Fruit fly (Drosophila melanogaster) whole organism, embryonic: ENCODE data around the gene Uba4.

ENCODE experiments used
- Atf-2 ChIP-seq: fragments of 200-800 bp; sonication (Bioruptor generic); optimal IDR thresholded peaks from 2 replicates; lab custom pipeline; 2016; ENCODE audit warnings: missing biosample characterization, missing genetic modification characterization
- CG10267 ChIP-seq: fragments of 200-800 bp; sonication (Bioruptor generic); optimal IDR thresholded peaks from 2 replicates; lab custom pipeline; 2018; ENCODE audit warnings: missing biosample characterization, mild to moderate bottlenecking, missing genetic modification characterization, moderate library complexity
- CG13424 ChIP-seq: fragments of 200-800 bp; sonication (Bioruptor generic); optimal IDR thresholded peaks from 2 replicates; lab custom pipeline; 2019; ENCODE audit warnings: missing biosample characterization, mild to moderate bottlenecking, missing genetic modification characterization, moderate library complexity
- CG14441 ChIP-seq: fragments of 200-800 bp; sonication (Bioruptor generic); IDR thresholded peaks from 2 replicates; pipeline ENCODE4 v1.3.6; 2022; ENCODE audit warnings: missing biosample characterization, missing genetic modification characterization
- CG14710 ChIP-seq: fragments of 200-800 bp; sonication (Bioruptor generic); optimal IDR thresholded peaks from 3 replicates; lab custom pipeline; 2019; ENCODE audit warnings: missing biosample characterization, mild to moderate bottlenecking, missing genetic modification characterization, moderate library complexity
- CG1647 ChIP-seq: fragments of 200-800 bp; sonication (Bioruptor generic); optimal IDR thresholded peaks from 3 replicates; lab custom pipeline; 2016; ENCODE audit warnings: missing biosample characterization, missing genetic modification characterization
- CG16779 ChIP-seq: fragments of 200-800 bp; sonication (Bioruptor generic); IDR thresholded peaks from 2 replicates; pipeline ENCODE4 v1.3.6; 2022; ENCODE audit warnings: missing biosample characterization, missing genetic modification characterization
- CG16815 ChIP-seq: fragments of 200-800 bp; sonication (Bioruptor generic); optimal IDR thresholded peaks from 3 replicates; lab custom pipeline; 2017; ENCODE audit warnings: missing biosample characterization, mild to moderate bottlenecking, missing genetic modification characterization
- CG17359 ChIP-seq: fragments of 200-800 bp; sonication (Bioruptor generic); optimal IDR thresholded peaks from 3 replicates; lab custom pipeline; 2018; ENCODE audit warnings: missing biosample characterization, mild to moderate bottlenecking, missing genetic modification characterization, moderate library complexity
- CG17361 ChIP-seq: fragments of 200-800 bp; sonication (Bioruptor generic); IDR thresholded peaks from 3 replicates; pipeline ENCODE4 v1.3.6; 2022; ENCODE audit warnings: missing biosample characterization, missing genetic modification characterization
- CG17385 ChIP-seq: fragments of 200-800 bp; sonication (Bioruptor generic); optimal IDR thresholded peaks from 3 replicates; lab custom pipeline; 2018; ENCODE audit warnings: missing biosample characterization, mild to moderate bottlenecking, missing genetic modification characterization
- CG17829 ChIP-seq: fragments of 200-800 bp; optimal IDR thresholded peaks from 2 replicates; lab custom pipeline; 2019; ENCODE audit warnings: missing biosample characterization, mild to moderate bottlenecking, missing genetic modification characterization, moderate library complexity
- CG1792 ChIP-seq: fragments of 200-800 bp; sonication (Bioruptor generic); optimal IDR thresholded peaks from 2 replicates; lab custom pipeline; 2016; ENCODE audit warnings: missing biosample characterization, missing genetic modification characterization
- CG18476 ChIP-seq: fragments of 200-800 bp; sonication (Bioruptor generic); optimal IDR thresholded peaks from 2 replicates; lab custom pipeline; 2016; ENCODE audit warnings: missing biosample characterization, mild to moderate bottlenecking, missing genetic modification characterization
- CG18619 ChIP-seq: fragments of 200-800 bp; sonication (Bioruptor generic); optimal IDR thresholded peaks from 3 replicates; lab custom pipeline; 2017; ENCODE audit warnings: missing biosample characterization, mild to moderate bottlenecking, missing genetic modification characterization
- CG31224 ChIP-seq: fragments of 200-800 bp; sonication (Bioruptor generic); IDR thresholded peaks from 2 replicates; pipeline ENCODE4 v1.3.6; 2022; ENCODE audit warnings: missing biosample characterization, missing genetic modification characterization
- CG32772 ChIP-seq: fragments of 200-800 bp; sonication (Bioruptor generic); IDR thresholded peaks from 2 replicates; pipeline ENCODE4 v1.3.6; 2022; ENCODE audit warnings: missing biosample characterization, missing genetic modification characterization
- CG33213 ChIP-seq: fragments of 200-800 bp; sonication (Bioruptor generic); optimal IDR thresholded peaks from 3 replicates; lab custom pipeline; 2016; ENCODE audit warnings: missing biosample characterization, missing genetic modification characterization
- CG3838 ChIP-seq: fragments of 200-800 bp; sonication (Bioruptor generic); optimal IDR thresholded peaks from 3 replicates; lab custom pipeline; 2016; ENCODE audit warnings: missing biosample characterization, missing genetic modification characterization
- CG3847 ChIP-seq: fragments of 200-800 bp; sonication (Bioruptor generic); IDR thresholded peaks from 2 replicates; pipeline ENCODE4 v1.3.6; 2022; ENCODE audit warnings: missing biosample characterization, missing genetic modification characterization
- CG4424 ChIP-seq: fragments of 200-800 bp; sonication (Bioruptor generic); optimal IDR thresholded peaks from 3 replicates; lab custom pipeline; 2016; ENCODE audit warnings: missing biosample characterization, missing genetic modification characterization
- CG4854 ChIP-seq: fragments of 200-800 bp; sonication (Bioruptor generic); optimal IDR thresholded peaks from 2 replicates; lab custom pipeline; 2016; ENCODE audit warnings: missing biosample characterization, missing genetic modification characterization, inconsistent platforms
- CG6683 ChIP-seq: fragments of 200-800 bp; sonication (Bioruptor generic); optimal IDR thresholded peaks from 2 replicates; lab custom pipeline; 2017; ENCODE audit warnings: missing biosample characterization, mild to moderate bottlenecking, missing genetic modification characterization, missing genetic modification reagents
- CG6813 ChIP-seq: fragments of 200-800 bp; sonication (Bioruptor generic); optimal IDR thresholded peaks from 2 replicates; lab custom pipeline; 2017; ENCODE audit warnings: missing biosample characterization, missing genetic modification characterization, mild to moderate bottlenecking, moderate library complexity, missing genetic modification reagents
- CG7357 ChIP-seq: fragments of 200-800 bp; sonication (Bioruptor generic); IDR thresholded peaks from 3 replicates; pipeline ENCODE4 v1.3.6; 2022; ENCODE audit warnings: missing biosample characterization, missing genetic modification characterization
- CG8290 ChIP-seq, 3 experiments: fragments of 200-800 bp; sonication (Bioruptor generic); optimal IDR thresholded peaks; 2 replicates each; lab custom pipeline; 2016 to 2019; ENCODE audit warnings: missing biosample characterization in 3 of 3, missing genetic modification characterization in 3 of 3, mild to moderate bottlenecking in 2 of 3, moderate library complexity in 1 of 3
- CG9727 ChIP-seq: fragments of 200-800 bp; sonication (Bioruptor generic); optimal IDR thresholded peaks from 3 replicates; lab custom pipeline; 2017; ENCODE audit warnings: missing biosample characterization, mild to moderate bottlenecking, missing genetic modification characterization
- D19A ChIP-seq: fragments of 200-800 bp; optimal IDR thresholded peaks from 3 replicates; lab custom pipeline; 2019; ENCODE audit warnings: missing biosample characterization, mild to moderate bottlenecking, missing genetic modification characterization, moderate library complexity
- Dbx ChIP-seq: fragments of 200-800 bp; sonication (Bioruptor generic); IDR thresholded peaks from 3 replicates; pipeline ENCODE4 v1.3.6; 2022; ENCODE audit warnings: missing biosample characterization, missing genetic modification characterization
- E2f1 ChIP-seq: fragments of 200-800 bp; sonication (Bioruptor generic); IDR thresholded peaks from 2 replicates; pipeline ENCODE4 v1.3.6; 2022; ENCODE audit warnings: missing biosample characterization, missing genetic modification characterization
- E2f2 ChIP-seq: fragments of 200-800 bp; sonication (Bioruptor generic); IDR thresholded peaks from 2 replicates; pipeline ENCODE4 v1.3.6; 2022; ENCODE audit warnings: missing biosample characterization, missing genetic modification characterization
- H15 ChIP-seq: fragments of 200-800 bp; sonication (Bioruptor generic); IDR thresholded peaks from 3 replicates; pipeline ENCODE4 v1.3.6; 2022; ENCODE audit warnings: missing biosample characterization, missing genetic modification characterization
- HmgD ChIP-seq: fragments of 200-800 bp; sonication (Bioruptor generic); optimal IDR thresholded peaks from 3 replicates; lab custom pipeline; 2016; ENCODE audit warnings: missing biosample characterization, missing genetic modification characterization
- Lhr ChIP-seq: fragments of 200-800 bp; sonication (Bioruptor generic); optimal IDR thresholded peaks from 3 replicates; lab custom pipeline; 2017; ENCODE audit warnings: mild to moderate bottlenecking, missing biosample characterization, missing genetic modification reagents, missing genetic modification characterization
- NfI ChIP-seq: fragments of 200-800 bp; sonication (Bioruptor generic); optimal IDR thresholded peaks from 3 replicates; lab custom pipeline; 2018; ENCODE audit warnings: missing biosample characterization, mild to moderate bottlenecking, missing genetic modification characterization, moderate library complexity
- Pdp1 ChIP-seq, 2 experiments: fragments of 200-800 bp; sonication (Bioruptor generic); optimal IDR thresholded peaks; 3 replicates each; lab custom pipeline; 2016; ENCODE audit warnings: missing biosample characterization in 2 of 2, missing genetic modification characterization in 2 of 2, mild to moderate bottlenecking in 1 of 2, moderate library complexity in 1 of 2
- Sox102F ChIP-seq: fragments of 200-800 bp; sonication (Bioruptor generic); optimal IDR thresholded peaks from 2 replicates; lab custom pipeline; 2018; ENCODE audit warnings: missing biosample characterization, mild to moderate bottlenecking, missing genetic modification characterization, moderate library complexity
- ato ChIP-seq: fragments of 200-800 bp; sonication (Bioruptor generic); IDR thresholded peaks from 2 replicates; pipeline ENCODE4 v1.3.6; 2022; ENCODE audit warnings: missing biosample characterization, missing genetic modification characterization; ENCODE audit not compliant: partially characterized antibody
- dati ChIP-seq: fragments of 200-800 bp; sonication (Bioruptor generic); IDR thresholded peaks from 2 replicates; pipeline ENCODE4 v1.3.6; 2022; ENCODE audit warnings: missing biosample characterization, missing genetic modification characterization
- ken ChIP-seq: fragments of 200-800 bp; sonication (Bioruptor generic); IDR thresholded peaks from 3 replicates; pipeline ENCODE4 v1.3.6; 2022; ENCODE audit warnings: missing biosample characterization, missing genetic modification characterization
- mld ChIP-seq: fragments of 200-800 bp; sonication (Bioruptor generic); IDR thresholded peaks from 3 replicates; pipeline ENCODE4 v1.3.6; 2022; ENCODE audit warnings: missing biosample characterization, missing genetic modification characterization; ENCODE audit not compliant: partially characterized antibody
- onecut ChIP-seq: fragments of 200-800 bp; sonication (Bioruptor generic); IDR thresholded peaks from 2 replicates; pipeline ENCODE4 v1.3.6; 2022; ENCODE audit warnings: missing biosample characterization, missing genetic modification characterization
- pan ChIP-seq, 4 experiments: fragments of >200 bp in 3 of 4; fragments of 200-800 bp in 1 of 4; sonication (Bioruptor generic) in 1 of 4; optimal IDR thresholded peaks in 3 of 4; IDR thresholded peaks in 1 of 4; 2 replicates each; pipeline versions ENCODE4 v1.3.6 to Lab custom; 2017 to 2022; ENCODE audit warnings: missing biosample characterization in 2 of 4, missing genetic modification characterization in 2 of 4, mixed read lengths in 1 of 4
- pnt ChIP-seq: fragments of 200-800 bp; sonication (Bioruptor generic); optimal IDR thresholded peaks from 3 replicates; lab custom pipeline; 2016; ENCODE audit warnings: missing biosample characterization, missing genetic modification characterization
- pros ChIP-seq: fragments of 200-800 bp; sonication (Bioruptor generic); optimal IDR thresholded peaks from 3 replicates; lab custom pipeline; 2019; ENCODE audit warnings: missing biosample characterization, mild to moderate bottlenecking, missing genetic modification characterization, moderate library complexity
- shn ChIP-seq: fragments of 200-800 bp; sonication (Bioruptor generic); optimal IDR thresholded peaks from 3 replicates; lab custom pipeline; 2016; ENCODE audit warnings: missing biosample characterization, missing genetic modification characterization
- tgo ChIP-seq: fragments of 200-800 bp; sonication (Bioruptor generic); IDR thresholded peaks from 3 replicates; pipeline ENCODE4 v1.3.6; 2022; ENCODE audit warnings: missing biosample characterization, missing genetic modification characterization
- tna ChIP-seq: fragments of 200-800 bp; sonication (Bioruptor generic); IDR thresholded peaks from 2 replicates; pipeline ENCODE4 v1.3.6; 2022; ENCODE audit warnings: missing biosample characterization, missing genetic modification characterization; ENCODE audit not compliant: partially characterized antibody
- unc-4 ChIP-seq: fragments of 200-800 bp; sonication (Bioruptor generic); IDR thresholded peaks from 2 replicates; pipeline ENCODE4 v1.3.6; 2022; ENCODE audit warnings: missing biosample characterization, missing genetic modification characterization; ENCODE audit not compliant: partially characterized antibody

Gene Uba4

dm6 chr2L:8528318-8528717 lies 11.1 kb downstream of the Uba4 start, which contains the start of the genes lmgA and lmgB (continued):
- peak; percentile 89 for TF ChIP-seq CG8290 (GFP tag; optimal IDR thresholded peaks at IDR 0.05; lab: Kevin White, UChicago)
- peak; percentile 45 to 74 for TF ChIP-seq CG8290 (tag; optimal IDR thresholded peaks at IDR 0.05; lab: Kevin White, UChicago)
- peak in 1 of 2 experiments; percentile 29 for TF ChIP-seq Pdp1 (GFP tag; optimal IDR thresholded peaks at IDR 0.05; lab: Kevin White, UChicago)
- peak; percentile 14 for TF ChIP-seq CG9727 (GFP tag; lab: Kevin White, UChicago)
- peak; percentile 24; the same call in 1 of the 3 replicates for TF ChIP-seq H15 (GFP tag; lab: Robert Waterston, UW)
- TF ChIP-seq CG3847: no peak
- TF ChIP-seq pan (optimal IDR thresholded peaks at IDR 0.05; lab: Kevin White, UChicago): no peak
- peak in 1 of 2 experiments; percentile 47 for TF ChIP-seq pan (GFP tag; optimal IDR thresholded peaks at IDR 0.05 in 1 of 2, IDR thresholded peaks at IDR 0.05 in 1 of 2)
- TF ChIP-seq CG6813 (GFP tag; lab: Kevin White, UChicago): no peak
- TF ChIP-seq CG3838 (GFP tag; lab: Kevin White, UChicago): no peak
- TF ChIP-seq CG17359: peak; percentile 15
- no peak for TF ChIP-seq ken
- 0 out of 2 replicates have a peak, but pooled peaks have one; percentile 23 for TF ChIP-seq E2f1 (GFP tag; lab: Robert Waterston, UW)
- no peak for TF ChIP-seq tgo (GFP tag; lab: Robert Waterston, UW)
- TF ChIP-seq CG33213 (GFP tag; lab: Kevin White, UChicago): peak; percentile 15
- no peak for TF ChIP-seq CG16815 (GFP tag; lab: Kevin White, UChicago)
- 0 out of 2 replicates have a peak, but pooled peaks have one; percentile 19 for TF ChIP-seq CG16779 (GFP tag; lab: Robert Waterston, UW)
- TF ChIP-seq E2f2 (GFP tag; lab: Robert Waterston, UW): peak; percentile 91
- TF ChIP-seq mld (GFP tag; lab: Robert Waterston, UW): peak; percentile 85
- TF ChIP-seq D19A: peak; percentile 1
- peak; percentile 68 for TF ChIP-seq CG10267 (tag; lab: Kevin White, UChicago)
- TF ChIP-seq Lhr (GFP tag; lab: Kevin White, UChicago): peak; percentile 44
- TF ChIP-seq CG7357 (GFP tag; lab: Robert Waterston, UW): no peak
- TF ChIP-seq CG17385 (GFP tag; lab: Kevin White, UChicago): no peak
- TF ChIP-seq CG1647 (GFP tag; lab: Kevin White, UChicago): peak; percentile 29
- peak; percentile 51; the same call in 1 of the 3 replicates for TF ChIP-seq CG17361 (GFP tag; lab: Robert Waterston, UW)
- TF ChIP-seq onecut (GFP tag; lab: Robert Waterston, UW): peak; percentile 52
- no peak for TF ChIP-seq CG18619 (GFP tag; lab: Kevin White, UChicago)
- no peak for TF ChIP-seq CG6683 (GFP tag; lab: Kevin White, UChicago)
- TF ChIP-seq CG14441: peak; percentile 35; the same call in 1 of the 2 replicates
- no peak for TF ChIP-seq CG1792 (GFP tag; lab: Kevin White, UChicago)
- no peak for TF ChIP-seq Atf-2 (GFP tag; lab: Kevin White, UChicago)
- TF ChIP-seq Sox102F (GFP tag; lab: Kevin White, UChicago): peak; percentile 36
- peak; percentile 83 for TF ChIP-seq unc-4 (GFP tag; lab: Robert Waterston, UW)
- TF ChIP-seq CG32772 (GFP tag; lab: Robert Waterston, UW): no peak
- peak; percentile 20 for TF ChIP-seq CG18476 (GFP tag; lab: Kevin White, UChicago)
- TF ChIP-seq NfI (GFP tag; lab: Kevin White, UChicago): peak; percentile 15
- TF ChIP-seq CG31224 (GFP tag; lab: Robert Waterston, UW): no peak
- no peak for TF ChIP-seq dati
- TF ChIP-seq Dbx (GFP tag; lab: Robert Waterston, UW): peak; percentile 46; the same call in 1 of the 3 replicates
- TF ChIP-seq ato (GFP tag; lab: Robert Waterston, UW): peak; percentile 89
- peak; percentile 64 for TF ChIP-seq CG17829 (tag; lab: Kevin White, UChicago)
- TF ChIP-seq tna (GFP tag; lab: Robert Waterston, UW): peak; percentile 89
- TF ChIP-seq pnt: no peak
- TF ChIP-seq pros: no peak
- TF ChIP-seq HmgD (GFP tag; lab: Kevin White, UChicago): no peak
- no peak for TF ChIP-seq CG4854 (GFP tag; lab: Kevin White, UChicago)
- TF ChIP-seq CG14710 (tag; lab: Kevin White, UChicago): peak; percentile 77
- TF ChIP-seq shn (GFP tag; lab: Kevin White, UChicago): peak; percentile 16
- TF ChIP-seq CG13424 (tag; lab: Kevin White, UChicago): peak; percentile 45
- TF ChIP-seq CG4424 (GFP tag; lab: Kevin White, UChicago): peak; percentile 66
